Worm (Caenorhabditis elegans) whole organism, young adult: ENCODE data around the gene C14C10.1.

ENCODE experiments used
- F10E7.11 ChIP-seq: sonication (generic microtip); optimal IDR thresholded peaks from 2 replicates; lab custom pipeline; 2017; ENCODE audit warnings: mild to moderate bottlenecking, missing genetic modification characterization, moderate library complexity, missing compliant biosample characterization
- Y79H2A.3 ChIP-seq: fragments of 200-800 bp; sonication (Bioruptor generic); conservative IDR thresholded peaks from 2 replicates; pipeline ENCODE4 v1.3.6; 2022; ENCODE audit warnings: missing genetic modification reagents, missing genetic modification characterization, missing compliant biosample characterization
- Y95B8A.8 ChIP-seq: fragments of 200-800 bp; sonication (Bioruptor generic); IDR thresholded peaks from 2 replicates; pipeline ENCODE4 v1.3.6; 2022; ENCODE audit warnings: missing genetic modification reagents, missing genetic modification characterization, missing compliant biosample characterization
- dpl-1 ChIP-seq: fragments of 150-350 bp; optimal IDR thresholded peaks from 2 replicates; lab custom pipeline; 2014; ENCODE audit warnings: missing biosample characterization, missing genetic modification reagents, missing genetic modification characterization
- nfya-2 ChIP-seq: fragments of 200-800 bp; sonication (Bioruptor generic); IDR thresholded peaks from 2 replicates; pipeline ENCODE4 v1.3.6; 2022; ENCODE audit warnings: missing genetic modification reagents, missing genetic modification characterization, missing compliant biosample characterization
- rpc-1 ChIP-seq, 2 experiments: fragments of 150-350 bp in 1 of 2; sonication (generic microtip) in 1 of 2; optimal IDR thresholded peaks; 2 replicates each; lab custom pipeline; 2014 to 2018; ENCODE audit warnings: missing biosample characterization in 1 of 2, missing genetic modification characterization in 1 of 2, missing genetic modification reagents in 1 of 2, missing genotype in 1 of 2
- sea-2 ChIP-seq: fragments of 200-800 bp; sonication (Bioruptor generic); IDR thresholded peaks from 2 replicates; pipeline ENCODE4 v1.3.6; 2022; ENCODE audit warnings: missing genetic modification characterization, missing compliant biosample characterization
- sptf-2 ChIP-seq: fragments of 200-800 bp; sonication (Bioruptor generic); optimal IDR thresholded peaks from 2 replicates; lab custom pipeline; 2018; ENCODE audit warnings: mild to moderate bottlenecking, missing genetic modification characterization, missing compliant biosample characterization
- unc-62 ChIP-seq: fragments of 150-350 bp; optimal IDR thresholded peaks from 2 replicates; lab custom pipeline; 2014; ENCODE audit warnings: missing biosample characterization, missing genetic modification reagents, missing genetic modification characterization

DNA sequence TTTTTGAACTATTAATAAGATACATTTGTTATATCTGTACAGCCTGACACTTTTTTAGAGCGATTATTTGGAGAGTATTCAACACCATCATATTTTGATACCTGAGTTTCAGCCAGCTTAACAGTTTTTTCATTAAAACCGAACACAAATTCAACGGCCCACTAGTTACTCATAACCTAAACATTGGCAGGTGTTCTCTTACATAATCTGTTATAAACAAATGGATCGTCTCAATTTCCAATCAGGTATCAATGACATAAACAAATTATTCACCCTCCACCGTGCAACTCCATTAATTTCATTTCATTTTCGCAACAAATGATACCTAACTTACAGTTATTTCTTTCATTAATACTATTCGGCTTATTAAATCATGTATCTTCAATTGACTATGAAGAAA is 22.9 kb downstream of the C14C10.1 start, which contains the start of gene cubn-1:
- TF ChIP-seq nfya-2 (GFP tag; lab: Robert Waterston, UW), result no peak
- TF ChIP-seq unc-62, result no peak
- TF ChIP-seq Y79H2A.3, result no peak
- no peak for TF ChIP-seq sea-2 (GFP tag; lab: Robert Waterston, UW)
- TF ChIP-seq dpl-1, result no peak
- no peak for TF ChIP-seq sptf-2 (GFP tag; lab: Kevin White, UChicago)
- TF ChIP-seq F10E7.11 (tag; lab: Kevin White, UChicago), result no peak
- no peak for TF ChIP-seq rpc-1 (optimal IDR thresholded peaks at IDR 0.05; lab: Kevin White, UChicago)
- TF ChIP-seq rpc-1 (tag; optimal IDR thresholded peaks at IDR 0.05; lab: Kevin White, UChicago), result no peak
- no peak for TF ChIP-seq Y95B8A.8 (GFP tag; lab: Robert Waterston, UW)
